Worm (Caenorhabditis elegans) whole organism, late embryonic: ENCODE data around the gene F56A8.4.

Experiments
- C08G9.2 ChIP-seq: sonication (generic microtip); optimal IDR thresholded peaks from 2 replicates; lab custom pipeline; 2016; ENCODE audit warnings: mild to moderate bottlenecking, missing genetic modification characterization, moderate library complexity, missing compliant biosample characterization
- F13H6.1 ChIP-seq: sonication (generic microtip); optimal IDR thresholded peaks from 2 replicates; lab custom pipeline; 2016; ENCODE audit warnings: missing genetic modification characterization, missing compliant biosample characterization
- K02D7.2 ChIP-seq: sonication (generic microtip); optimal IDR thresholded peaks from 2 replicates; lab custom pipeline; 2017; ENCODE audit warnings: mild to moderate bottlenecking, missing genetic modification characterization, missing compliant biosample characterization
- K09A11.1 ChIP-seq: sonication (generic microtip); optimal IDR thresholded peaks from 2 replicates; lab custom pipeline; 2017; ENCODE audit warnings: antibody characterized with exemption, mild to moderate bottlenecking, missing genetic modification characterization, missing compliant biosample characterization; ENCODE audit not compliant: insufficient read depth
- T23F11.4 ChIP-seq: fragments of 200-800 bp; sonication (Bioruptor generic); optimal IDR thresholded peaks from 2 replicates; lab custom pipeline; 2018; ENCODE audit warnings: mild to moderate bottlenecking, missing genetic modification characterization, missing compliant biosample characterization
- Y22D7AL.16 ChIP-seq: sonication (generic microtip); optimal IDR thresholded peaks from 2 replicates; lab custom pipeline; 2016; ENCODE audit warnings: missing genetic modification characterization, missing compliant biosample characterization
- ama-1 ChIP-seq: fragments of 150-350 bp; optimal IDR thresholded peaks from 2 replicates; lab custom pipeline; 2014
- ceh-14 ChIP-seq: sonication (generic microtip); optimal IDR thresholded peaks from 2 replicates; lab custom pipeline; 2016; ENCODE audit warnings: missing genotype, missing genetic modification characterization, missing compliant biosample characterization
- ceh-18 ChIP-seq: sonication (generic microtip); optimal IDR thresholded peaks from 2 replicates; lab custom pipeline; 2016; ENCODE audit warnings: missing genetic modification characterization, missing compliant biosample characterization
- ceh-19 ChIP-seq: fragments of 200-800 bp; sonication (Bioruptor generic); optimal IDR thresholded peaks from 2 replicates; lab custom pipeline; 2018; ENCODE audit warnings: mild to moderate bottlenecking, missing genetic modification characterization, missing compliant biosample characterization
- ceh-22 ChIP-seq: sonication (generic microtip); optimal IDR thresholded peaks from 2 replicates; lab custom pipeline; 2017; ENCODE audit warnings: missing biosample characterization, missing genetic modification characterization
- ceh-24 ChIP-seq: sonication (generic microtip); optimal IDR thresholded peaks from 2 replicates; lab custom pipeline; 2016; ENCODE audit warnings: mild to moderate bottlenecking, missing genetic modification characterization, missing compliant biosample characterization
- ceh-45 ChIP-seq: fragments of 200-800 bp; sonication (Bioruptor generic); IDR thresholded peaks from 2 replicates; pipeline ENCODE4 v1.3.6; 2022; ENCODE audit warnings: missing genetic modification reagents, missing genetic modification characterization, missing compliant biosample characterization
- ceh-9 ChIP-seq: sonication (generic microtip); optimal IDR thresholded peaks from 2 replicates; lab custom pipeline; 2016; ENCODE audit warnings: mild to moderate bottlenecking, missing genetic modification characterization, inconsistent platforms, missing compliant biosample characterization
- dve-1 ChIP-seq: sonication (generic microtip); optimal IDR thresholded peaks from 2 replicates; lab custom pipeline; 2017; ENCODE audit warnings: antibody characterized with exemption, mild to moderate bottlenecking, missing genetic modification characterization, missing compliant biosample characterization
- eyg-1 ChIP-seq: sonication (generic microtip); optimal IDR thresholded peaks from 2 replicates; lab custom pipeline; 2016; ENCODE audit warnings: missing genotype, missing genetic modification characterization, missing compliant biosample characterization
- fkh-10 ChIP-seq: fragments of 150-350 bp; optimal IDR thresholded peaks from 2 replicates; lab custom pipeline; 2014; ENCODE audit warnings: missing biosample characterization, missing genetic modification reagents, missing genetic modification characterization
- fkh-6 ChIP-seq: sonication (generic microtip); optimal IDR thresholded peaks from 2 replicates; lab custom pipeline; 2016; ENCODE audit warnings: missing genetic modification characterization, missing compliant biosample characterization
- hlh-15 ChIP-seq: sonication (generic microtip); optimal IDR thresholded peaks from 2 replicates; lab custom pipeline; 2016; ENCODE audit warnings: missing genetic modification characterization, missing compliant biosample characterization
- hlh-30 ChIP-seq: sonication (generic microtip); optimal IDR thresholded peaks from 2 replicates; lab custom pipeline; 2017; ENCODE audit warnings: antibody characterized with exemption, missing genetic modification characterization, missing compliant biosample characterization; ENCODE audit not compliant: insufficient read depth
- lim-6 ChIP-seq: sonication (generic microtip); optimal IDR thresholded peaks from 2 replicates; lab custom pipeline; 2016; ENCODE audit warnings: missing genetic modification characterization, missing compliant biosample characterization
- lin-11 ChIP-seq: fragments of 200-800 bp; sonication (Bioruptor generic); optimal IDR thresholded peaks from 2 replicates; lab custom pipeline; 2018; ENCODE audit warnings: mild to moderate bottlenecking, missing genetic modification characterization, missing compliant biosample characterization
- nfya-1 ChIP-seq: sonication (generic microtip); optimal IDR thresholded peaks from 2 replicates; lab custom pipeline; 2017; ENCODE audit warnings: missing genetic modification characterization, mild to moderate bottlenecking, missing compliant biosample characterization, antibody characterized with exemption, moderate library complexity
- nhr-11 ChIP-seq: fragments of 150-350 bp; optimal IDR thresholded peaks from 2 replicates; lab custom pipeline; 2014; ENCODE audit warnings: missing biosample characterization, missing genetic modification characterization
- npax-4 ChIP-seq: sonication (generic microtip); optimal IDR thresholded peaks from 2 replicates; lab custom pipeline; 2016; ENCODE audit warnings: missing genetic modification characterization, missing compliant biosample characterization
- odd-2 ChIP-seq: sonication (generic microtip); optimal IDR thresholded peaks from 2 replicates; lab custom pipeline; 2017; ENCODE audit warnings: antibody characterized with exemption, mild to moderate bottlenecking, missing genetic modification characterization, missing compliant biosample characterization
- pag-3 ChIP-seq: sonication (generic microtip); optimal IDR thresholded peaks from 2 replicates; lab custom pipeline; 2016; ENCODE audit warnings: missing compliant biosample characterization, missing genetic modification characterization, borderline replicate concordance
- pat-9 ChIP-seq: fragments of 200-800 bp; sonication (Bioruptor generic); optimal IDR thresholded peaks from 2 replicates; lab custom pipeline; 2018; ENCODE audit warnings: mild to moderate bottlenecking, missing genetic modification characterization, moderate library complexity, missing compliant biosample characterization
- pha-4 ChIP-seq: fragments of 150-350 bp; optimal IDR thresholded peaks from 2 replicates; lab custom pipeline; 2018; ENCODE audit warnings: missing biosample characterization, missing genetic modification reagents, missing genetic modification characterization
- pqm-1 ChIP-seq: sonication (generic microtip); optimal IDR thresholded peaks from 2 replicates; lab custom pipeline; 2016; ENCODE audit warnings: missing genetic modification characterization, missing compliant biosample characterization
- sox-2 ChIP-seq: fragments of 200-800 bp; sonication (Bioruptor generic); IDR thresholded peaks from 2 replicates; pipeline ENCODE4 v1.3.6; 2022; ENCODE audit warnings: missing genetic modification reagents, missing genetic modification characterization, missing compliant biosample characterization
- tbx-7 ChIP-seq: sonication (generic microtip); optimal IDR thresholded peaks from 2 replicates; lab custom pipeline; 2016; ENCODE audit warnings: missing genotype, missing genetic modification characterization, missing compliant biosample characterization
- unc-3 ChIP-seq, 2 experiments: fragments of 200-800 bp in 1 of 2; sonication (Bioruptor generic) in 1 of 2; sonication (generic microtip) in 1 of 2; conservative IDR thresholded peaks in 1 of 2; optimal IDR thresholded peaks in 1 of 2; 2 replicates each; pipeline versions ENCODE4 v1.3.6 to Lab custom; 2016 to 2022; ENCODE audit warnings: missing compliant biosample characterization in 2 of 2, missing genetic modification characterization in 2 of 2, missing genetic modification reagents in 1 of 2
- unc-86 ChIP-seq: sonication (generic microtip); optimal IDR thresholded peaks from 2 replicates; lab custom pipeline; 2016; ENCODE audit warnings: missing genetic modification characterization, missing compliant biosample characterization
- ztf-16 ChIP-seq: sonication (generic microtip); optimal IDR thresholded peaks from 2 replicates; lab custom pipeline; 2017; ENCODE audit warnings: missing genetic modification characterization, missing compliant biosample characterization

The F56A8.4 gene

ce11 chrIII:13258752-13259151, 4.3 kb upstream of the F56A8.4 start:
- TF ChIP-seq nfya-1 (tag; lab: Kevin White, UChicago) (peak; percentile 29), lim-6 (no peak)

ce11 chrIII:13260344-13260743, 2.7 kb upstream of the F56A8.4 start:
- no peak for TF ChIP-seq sox-2 (GFP tag; lab: Robert Waterston, UW)
- TF ChIP-seq ceh-9 (tag; lab: Kevin White, UChicago) = no peak
- no peak for TF ChIP-seq ztf-16 (tag; lab: Kevin White, UChicago)
- TF ChIP-seq fkh-10 (GFP tag; lab: Kevin White, UChicago) = no peak
- no peak for TF ChIP-seq K09A11.1 (tag; lab: Kevin White, UChicago)
- no peak for TF ChIP-seq dve-1
- no peak for TF ChIP-seq hlh-30
- no peak for TF ChIP-seq ceh-22 (tag; lab: Kevin White, UChicago)
- no peak for TF ChIP-seq pqm-1
- TF ChIP-seq T23F11.4 (GFP tag; lab: Kevin White, UChicago) = no peak
- no peak for TF ChIP-seq fkh-6
- TF ChIP-seq unc-86 (tag; lab: Kevin White, UChicago) = no peak
- TF ChIP-seq C08G9.2 (tag; lab: Kevin White, UChicago) = no peak
- no peak for TF ChIP-seq Y22D7AL.16 (tag; lab: Kevin White, UChicago)
- TF ChIP-seq tbx-7 (tag; lab: Kevin White, UChicago) = no peak
- no peak for TF ChIP-seq ceh-45 (GFP tag; lab: Robert Waterston, UW)
- TF ChIP-seq ceh-19 (GFP tag; lab: Kevin White, UChicago) = no peak
- TF ChIP-seq ceh-18 (tag; lab: Kevin White, UChicago) = no peak
- no peak for TF ChIP-seq odd-2 (tag; lab: Kevin White, UChicago)

ce11 chrIII:13265566-13265965, 2.5 kb downstream of the F56A8.4 start, which contains the start of gene F56A8.5:
TSS of gene F56A8.5 (plus strand) at chrIII:13265866.
- no peak for TF ChIP-seq hlh-15
- TF ChIP-seq C08G9.2 (tag; lab: Kevin White, UChicago) = no peak
- TF ChIP-seq pag-3 = no peak
- no peak for TF ChIP-seq ceh-14 (tag; lab: Kevin White, UChicago)
- no peak for TF ChIP-seq npax-4 (tag; lab: Kevin White, UChicago)
- TF ChIP-seq ceh-18 (tag; lab: Kevin White, UChicago) = no peak
- TF ChIP-seq ztf-16 (tag; lab: Kevin White, UChicago) = no peak
- no peak for TF ChIP-seq eyg-1 (tag; lab: Kevin White, UChicago)
- no peak for TF ChIP-seq dve-1
- TF ChIP-seq T23F11.4 (GFP tag; lab: Kevin White, UChicago) = no peak
- TF ChIP-seq ceh-22 (tag; lab: Kevin White, UChicago) = no peak
- no peak for TF ChIP-seq ama-1
- TF ChIP-seq F13H6.1 = no peak
- no peak for TF ChIP-seq hlh-30
- TF ChIP-seq K02D7.2 (tag; lab: Kevin White, UChicago) = no peak
- TF ChIP-seq unc-3 (GFP tag; conservative IDR thresholded peaks at IDR 0.05; lab: Robert Waterston, UW) = no peak
- TF ChIP-seq unc-3 (tag; optimal IDR thresholded peaks at IDR 0.05; lab: Kevin White, UChicago) = no peak
- no peak for TF ChIP-seq ceh-24 (tag; lab: Kevin White, UChicago)
- no peak for TF ChIP-seq lin-11 (tag; lab: Kevin White, UChicago)
- no peak for TF ChIP-seq ceh-19 (GFP tag; lab: Kevin White, UChicago)
- TF ChIP-seq, all 69 proteins: peak for 0

ce11 chrIII:13267046-13267445, 4.0 kb downstream of the F56A8.4 start:
- TF ChIP-seq nhr-11 = no peak
- TF ChIP-seq pha-4 (tag; lab: Kevin White, UChicago) = no peak
- no peak for TF ChIP-seq hlh-15
- TF ChIP-seq dve-1 = no peak
- no peak for TF ChIP-seq ceh-24 (tag; lab: Kevin White, UChicago)
- TF ChIP-seq pat-9 (tag; lab: Kevin White, UChicago) = no peak
